Worm (Caenorhabditis elegans) whole organism, young adult: ENCODE data around the gene sftb-2.

Experiments
- F39B2.1 ChIP-seq: fragments of 200-800 bp; sonication (Bioruptor generic); IDR thresholded peaks from 2 replicates; pipeline ENCODE4 v1.3.6; 2022; ENCODE audit warnings: missing genetic modification reagents, missing genetic modification characterization, missing compliant biosample characterization
- F49E8.2 ChIP-seq: sonication (generic microtip); optimal IDR thresholded peaks from 3 replicates; lab custom pipeline; 2017; ENCODE audit warnings: missing genetic modification characterization, mild to moderate bottlenecking, missing compliant biosample characterization, antibody characterized with exemption, moderate library complexity; ENCODE audit not compliant: insufficient read depth
- Y56A3A.18 ChIP-seq: fragments of 200-800 bp; sonication (Bioruptor generic); IDR thresholded peaks from 2 replicates; pipeline ENCODE4 v1.3.6; 2022; ENCODE audit warnings: missing genetic modification reagents, missing genetic modification characterization, missing compliant biosample characterization
- ama-1 ChIP-seq, 3 experiments: fragments of 150-350 bp in 1 of 3; sonication (generic microtip) in 2 of 3; optimal IDR thresholded peaks; 2 replicates each; lab custom pipeline; 2014 to 2018; ENCODE audit warnings: missing biosample characterization in 2 of 3, missing genetic modification characterization in 2 of 3, missing genetic modification reagents in 2 of 3
- aptf-3 ChIP-seq: fragments of 200-800 bp; sonication (Bioruptor generic); IDR thresholded peaks from 2 replicates; pipeline ENCODE4 v1.3.6; 2022; ENCODE audit warnings: missing genetic modification characterization, missing compliant biosample characterization
- ceh-100 ChIP-seq: fragments of 200-800 bp; sonication (Bioruptor generic); IDR thresholded peaks from 2 replicates; pipeline ENCODE4 v1.3.6; 2022; ENCODE audit warnings: missing genetic modification reagents, missing genetic modification characterization, missing compliant biosample characterization
- lin-40 ChIP-seq: sonication (generic microtip); optimal IDR thresholded peaks from 2 replicates; lab custom pipeline; 2016; ENCODE audit warnings: missing genetic modification characterization, mild to moderate bottlenecking, missing compliant biosample characterization, missing genotype, missing genetic modification reagents
- lin-54 ChIP-seq: fragments of 200-800 bp; sonication (Bioruptor generic); optimal IDR thresholded peaks from 2 replicates; lab custom pipeline; 2018; ENCODE audit warnings: mild to moderate bottlenecking, missing genetic modification characterization, missing compliant biosample characterization
- lir-1 ChIP-seq: fragments of 200-800 bp; sonication (Bioruptor generic); conservative IDR thresholded peaks from 2 replicates; pipeline ENCODE4 v1.3.6; 2022; ENCODE audit warnings: missing genetic modification reagents, missing genetic modification characterization, missing compliant biosample characterization
- mcd-1 ChIP-seq: fragments of 200-800 bp; sonication (Bioruptor generic); IDR thresholded peaks from 2 replicates; pipeline ENCODE4 v1.3.6; 2022; ENCODE audit warnings: missing genetic modification reagents, missing genetic modification characterization, missing compliant biosample characterization
- pha-4 ChIP-seq: fragments of 150-350 bp; sonication (generic microtip); optimal IDR thresholded peaks from 2 replicates; lab custom pipeline; 2014; ENCODE audit warnings: missing biosample characterization, missing genetic modification reagents, missing genetic modification characterization
- sptf-2 ChIP-seq: fragments of 200-800 bp; sonication (Bioruptor generic); optimal IDR thresholded peaks from 2 replicates; lab custom pipeline; 2018; ENCODE audit warnings: mild to moderate bottlenecking, missing genetic modification characterization, missing compliant biosample characterization
- zim-3 ChIP-seq: sonication (generic microtip); optimal IDR thresholded peaks from 2 replicates; lab custom pipeline; 2017; ENCODE audit warnings: mild to moderate bottlenecking, missing genetic modification characterization, moderate library complexity, missing compliant biosample characterization

- TF ChIP-seq lin-40 (tag; lab: Kevin White, UChicago) = no peak
- TF ChIP-seq lir-1 (GFP tag; lab: Robert Waterston, UW) = no peak
- no peak for TF ChIP-seq ama-1 (optimal IDR thresholded peaks at IDR 0.05; lab: Kevin White, UChicago)
- TF ChIP-seq ama-1 (GFP tag; optimal IDR thresholded peaks at IDR 0.05; lab: Kevin White, UChicago) = no peak
- TF ChIP-seq ceh-100 (GFP tag; lab: Robert Waterston, UW) = no peak
- TF ChIP-seq zim-3 = no peak
- no peak for TF ChIP-seq sptf-2 (GFP tag; lab: Kevin White, UChicago)
- TF ChIP-seq mcd-1 (GFP tag; lab: Robert Waterston, UW) = no peak
- TF ChIP-seq lin-54 (GFP tag; lab: Kevin White, UChicago) = no peak
- no peak for TF ChIP-seq F39B2.1 (GFP tag; lab: Robert Waterston, UW)
- no peak for TF ChIP-seq pha-4 (tag; lab: Kevin White, UChicago)
- no peak for TF ChIP-seq Y56A3A.18 (GFP tag; lab: Robert Waterston, UW)
- TF ChIP-seq aptf-3 (GFP tag; lab: Robert Waterston, UW) = no peak
- TF ChIP-seq F49E8.2 (tag; lab: Kevin White, UChicago) = no peak
Measured at ce11 chrV:130186-130585, 2.1 kb downstream of the sftb-2 start.
